Worm (Caenorhabditis elegans) whole organism, L1 larva: ENCODE results near the gene M03D4.4.
A peak's percentile ranks its signal among the peaks of the same experiment; 100 is the strongest.

Experiments used
- C34B4.2 ChIP-seq: sonication (generic microtip); optimal IDR thresholded peaks from 2 replicates; lab custom pipeline; 2017; ENCODE audit warnings: mild to moderate bottlenecking, missing genetic modification characterization, missing compliant biosample characterization
- F16B12.6 ChIP-seq: fragments of 150-350 bp; optimal IDR thresholded peaks from 2 replicates; lab custom pipeline; 2014; ENCODE audit warnings: missing biosample characterization, missing genetic modification characterization
- aly-2 ChIP-seq: fragments of 150-350 bp; optimal IDR thresholded peaks from 2 replicates; lab custom pipeline; 2014; ENCODE audit warnings: missing biosample characterization, missing genetic modification characterization
- ama-1 ChIP-seq: fragments of 150-350 bp; optimal IDR thresholded peaks from 2 replicates; lab custom pipeline; 2014
- blmp-1 ChIP-seq: fragments of 150-350 bp; optimal IDR thresholded peaks from 2 replicates; lab custom pipeline; 2014; ENCODE audit warnings: missing biosample characterization, missing genetic modification characterization
- ceh-63 ChIP-seq: fragments of 200-800 bp; sonication (Bioruptor generic); optimal IDR thresholded peaks from 2 replicates; lab custom pipeline; 2018; ENCODE audit warnings: mild to moderate bottlenecking, missing genetic modification characterization, missing compliant biosample characterization
- ceh-8 ChIP-seq: fragments of 200-800 bp; sonication (Bioruptor generic); optimal IDR thresholded peaks from 2 replicates; lab custom pipeline; 2018; ENCODE audit warnings: mild to moderate bottlenecking, missing genetic modification characterization, moderate library complexity, missing compliant biosample characterization
- ceh-88 ChIP-seq: fragments of 200-800 bp; sonication (Bioruptor generic); IDR thresholded peaks from 2 replicates; pipeline ENCODE4 v1.3.6; 2022; ENCODE audit warnings: missing genetic modification characterization, missing compliant biosample characterization
- ces-1 ChIP-seq: fragments of 150-350 bp; optimal IDR thresholded peaks from 2 replicates; lab custom pipeline; 2014; ENCODE audit warnings: missing biosample characterization, missing genetic modification reagents, missing genetic modification characterization
- dsc-1 ChIP-seq: sonication (generic microtip); optimal IDR thresholded peaks from 2 replicates; lab custom pipeline; 2016; ENCODE audit warnings: mild to moderate bottlenecking, missing genetic modification characterization, missing compliant biosample characterization
- egl-27 ChIP-seq, 2 experiments: fragments of 150-350 bp in 1 of 2; sonication (generic microtip); optimal IDR thresholded peaks; 3 replicates each; lab custom pipeline; 2017 to 2018; ENCODE audit warnings: missing biosample characterization in 2 of 2, missing genetic modification characterization in 2 of 2, missing genetic modification reagents in 2 of 2
- fkh-10 ChIP-seq: sonication (generic microtip); optimal IDR thresholded peaks from 2 replicates; lab custom pipeline; 2017; ENCODE audit warnings: missing biosample characterization, missing genetic modification reagents, missing genetic modification characterization
- fkh-4 ChIP-seq: sonication (generic microtip); optimal IDR thresholded peaks from 2 replicates; lab custom pipeline; 2016; ENCODE audit warnings: missing compliant biosample characterization, missing genetic modification characterization, borderline replicate concordance
- fkh-8 ChIP-seq: sonication (generic microtip); optimal IDR thresholded peaks from 2 replicates; lab custom pipeline; 2016; ENCODE audit warnings: mild to moderate bottlenecking, missing genetic modification characterization, missing compliant biosample characterization
- fos-1 ChIP-seq: fragments of 150-350 bp; optimal IDR thresholded peaks from 2 replicates; lab custom pipeline; 2014; ENCODE audit warnings: missing biosample characterization, missing genetic modification characterization
- grh-1 ChIP-seq: fragments of 200-800 bp; sonication (Bioruptor generic); IDR thresholded peaks from 2 replicates; pipeline ENCODE4 v1.3.6; 2022; ENCODE audit warnings: missing genetic modification reagents, missing genetic modification characterization, missing compliant biosample characterization
- jun-1 ChIP-seq: fragments of 150-350 bp; optimal IDR thresholded peaks from 2 replicates; lab custom pipeline; 2014; ENCODE audit warnings: missing biosample characterization, missing genetic modification reagents, missing genetic modification characterization
- lin-14 ChIP-seq: fragments of 200-800 bp; sonication (Bioruptor generic); optimal IDR thresholded peaks from 2 replicates; lab custom pipeline; 2018; ENCODE audit warnings: mild to moderate bottlenecking, missing genetic modification characterization, moderate library complexity, missing compliant biosample characterization
- lsy-2 ChIP-seq, 2 experiments: fragments of 150-350 bp; optimal IDR thresholded peaks; 2 replicates each; lab custom pipeline; 2014; ENCODE audit warnings: missing biosample characterization in 2 of 2, missing genetic modification characterization in 2 of 2
- nhr-12 ChIP-seq: sonication (generic microtip); optimal IDR thresholded peaks from 2 replicates; lab custom pipeline; 2017; ENCODE audit warnings: missing biosample characterization, missing genetic modification characterization
- nhr-19 ChIP-seq: fragments of 200-800 bp; sonication (Bioruptor generic); conservative IDR thresholded peaks from 2 replicates; pipeline ENCODE4 v1.3.6; 2022; ENCODE audit warnings: missing genetic modification characterization, missing compliant biosample characterization
- nhr-20 ChIP-seq: sonication (generic microtip); optimal IDR thresholded peaks from 2 replicates; lab custom pipeline; 2016; ENCODE audit warnings: mild to moderate bottlenecking, missing genetic modification characterization, missing compliant biosample characterization
- nhr-47 ChIP-seq: sonication (generic microtip); optimal IDR thresholded peaks from 2 replicates; lab custom pipeline; 2016; ENCODE audit warnings: mild to moderate bottlenecking, missing genetic modification characterization, moderate library complexity, missing compliant biosample characterization
- nhr-71 ChIP-seq: sonication (generic microtip); optimal IDR thresholded peaks from 2 replicates; lab custom pipeline; 2016; ENCODE audit warnings: mild to moderate bottlenecking, missing genetic modification characterization, moderate library complexity, missing compliant biosample characterization
- nhr-77 ChIP-seq: fragments of 150-350 bp; optimal IDR thresholded peaks from 2 replicates; lab custom pipeline; 2014; ENCODE audit warnings: missing biosample characterization, missing genetic modification characterization
- nhr-84 ChIP-seq: sonication (generic microtip); optimal IDR thresholded peaks from 2 replicates; lab custom pipeline; 2017; ENCODE audit warnings: missing biosample characterization, missing genetic modification characterization
- nhr-90 ChIP-seq: sonication (generic microtip); optimal IDR thresholded peaks from 2 replicates; lab custom pipeline; 2016; ENCODE audit warnings: mild to moderate bottlenecking, missing genetic modification characterization, missing compliant biosample characterization; ENCODE audit not compliant: poor library complexity
- pag-3 ChIP-seq: sonication (generic microtip); optimal IDR thresholded peaks from 2 replicates; lab custom pipeline; 2017; ENCODE audit warnings: missing genetic modification characterization, mild to moderate bottlenecking, missing compliant biosample characterization, antibody characterized with exemption, borderline replicate concordance; ENCODE audit not compliant: insufficient read depth
- pax-3 ChIP-seq: fragments of 200-800 bp; sonication (Bioruptor generic); optimal IDR thresholded peaks from 2 replicates; lab custom pipeline; 2018; ENCODE audit warnings: mild to moderate bottlenecking, missing genetic modification characterization, moderate library complexity, missing compliant biosample characterization
- pqm-1 ChIP-seq: sonication (generic microtip); optimal IDR thresholded peaks from 3 replicates; lab custom pipeline; 2017; ENCODE audit warnings: missing biosample characterization, missing genetic modification characterization
- rnt-1 ChIP-seq: sonication (generic microtip); optimal IDR thresholded peaks from 2 replicates; lab custom pipeline; 2016; ENCODE audit warnings: mild to moderate bottlenecking, missing genetic modification characterization, moderate library complexity, missing compliant biosample characterization
- snpc-4 ChIP-seq: fragments of 150-350 bp; optimal IDR thresholded peaks from 2 replicates; lab custom pipeline; 2014; ENCODE audit warnings: missing biosample characterization, missing genetic modification characterization
- snu-23 ChIP-seq: sonication (generic microtip); optimal IDR thresholded peaks from 2 replicates; lab custom pipeline; 2016; ENCODE audit warnings: missing genetic modification characterization, missing compliant biosample characterization
- sptf-1 ChIP-seq: fragments of 150-350 bp; optimal IDR thresholded peaks from 2 replicates; lab custom pipeline; 2014; ENCODE audit warnings: missing biosample characterization, missing genetic modification characterization
- sup-37 ChIP-seq: fragments of 200-800 bp; sonication (Bioruptor generic); optimal IDR thresholded peaks from 2 replicates; lab custom pipeline; 2018; ENCODE audit warnings: mild to moderate bottlenecking, missing genetic modification characterization, missing compliant biosample characterization
- tbx-2 ChIP-seq: sonication (generic microtip); optimal IDR thresholded peaks from 2 replicates; lab custom pipeline; 2016; ENCODE audit warnings: missing genetic modification characterization, missing compliant biosample characterization
- tlp-1 ChIP-seq: fragments of 150-350 bp; optimal IDR thresholded peaks from 2 replicates; lab custom pipeline; 2014; ENCODE audit warnings: missing biosample characterization, missing genetic modification characterization
- unc-130 ChIP-seq: fragments of 150-350 bp; optimal IDR thresholded peaks from 2 replicates; lab custom pipeline; 2017; ENCODE audit warnings: missing biosample characterization, missing genetic modification characterization, inconsistent platforms
- unc-30 ChIP-seq: sonication (generic microtip); optimal IDR thresholded peaks from 2 replicates; lab custom pipeline; 2017; ENCODE audit warnings: missing biosample characterization, missing genetic modification characterization
- unc-62 ChIP-seq: fragments of 150-350 bp; optimal IDR thresholded peaks from 2 replicates; lab custom pipeline; 2014; ENCODE audit warnings: missing biosample characterization, missing genetic modification reagents, missing genetic modification characterization
- vab-15 ChIP-seq: sonication (generic microtip); optimal IDR thresholded peaks from 2 replicates; lab custom pipeline; 2017; ENCODE audit warnings: missing genotype, mild to moderate bottlenecking, missing genetic modification characterization, missing compliant biosample characterization
- zag-1 ChIP-seq: fragments of 150-350 bp; optimal IDR thresholded peaks from 2 replicates; lab custom pipeline; 2014; ENCODE audit warnings: missing biosample characterization, missing genetic modification characterization
- zip-4 ChIP-seq: fragments of 200-800 bp; sonication (Bioruptor generic); optimal IDR thresholded peaks from 2 replicates; lab custom pipeline; 2018; ENCODE audit warnings: mild to moderate bottlenecking, missing genetic modification characterization, moderate library complexity, missing compliant biosample characterization
- ztf-4 ChIP-seq: fragments of 150-350 bp; optimal IDR thresholded peaks from 2 replicates; lab custom pipeline; 2014; ENCODE audit warnings: missing biosample characterization, missing genetic modification characterization

M03D4.4 gene

DNA sequence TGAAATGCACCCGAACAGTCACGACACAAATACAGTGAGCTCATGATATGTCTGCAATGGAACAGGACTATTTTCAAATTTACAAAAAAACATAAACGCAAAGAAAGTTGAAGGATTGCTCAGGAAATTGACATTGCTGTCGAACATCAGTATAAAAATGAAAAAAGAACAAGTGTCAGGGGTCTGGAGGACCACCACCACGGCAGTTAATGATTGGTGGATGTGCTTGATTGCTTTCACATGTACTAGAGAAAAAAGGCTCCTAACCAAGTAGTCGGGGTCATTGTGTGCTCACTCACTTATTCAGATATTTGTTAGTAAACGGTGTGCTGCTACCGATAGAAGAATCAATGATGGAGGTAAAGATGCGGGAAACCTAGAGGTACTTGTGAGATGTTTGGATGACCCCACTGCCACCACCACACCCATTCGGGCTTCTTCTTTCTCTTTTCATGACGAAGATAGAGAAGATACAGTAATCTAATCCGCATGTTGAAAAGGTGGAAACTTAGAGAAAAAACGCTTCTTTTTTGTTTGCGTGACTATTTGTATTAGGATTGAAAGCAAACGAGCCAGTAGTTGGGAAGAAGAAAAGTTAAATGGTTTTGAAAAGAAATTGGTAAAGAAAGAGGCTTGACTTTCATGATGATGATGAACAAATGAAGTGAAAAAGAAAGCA lies at the start of gene M03D4.4:
M03D4.4 (minus strand) TSS at position 51 of the 679 bp plus-strand sequence.
- TF ChIP-seq nhr-77 (tag; lab: Kevin White, UChicago), result peak; percentile 66
- no peak for TF ChIP-seq pqm-1
- no peak for TF ChIP-seq unc-62
- peak; percentile 8 for TF ChIP-seq tbx-2 (tag; lab: Kevin White, UChicago)
- no peak for TF ChIP-seq zag-1 (tag; lab: Kevin White, UChicago)
- TF ChIP-seq zip-4 (GFP tag; lab: Kevin White, UChicago), result no peak
- TF ChIP-seq nhr-47, result no peak
- peak; percentile 21 for TF ChIP-seq dsc-1 (tag; lab: Kevin White, UChicago)
- peak in 1 of 2 experiments; percentile 55 for TF ChIP-seq lsy-2 (tag; optimal IDR thresholded peaks at IDR 0.05; lab: Kevin White, UChicago)
- TF ChIP-seq, all 84 proteins: peak for 4

DNA sequence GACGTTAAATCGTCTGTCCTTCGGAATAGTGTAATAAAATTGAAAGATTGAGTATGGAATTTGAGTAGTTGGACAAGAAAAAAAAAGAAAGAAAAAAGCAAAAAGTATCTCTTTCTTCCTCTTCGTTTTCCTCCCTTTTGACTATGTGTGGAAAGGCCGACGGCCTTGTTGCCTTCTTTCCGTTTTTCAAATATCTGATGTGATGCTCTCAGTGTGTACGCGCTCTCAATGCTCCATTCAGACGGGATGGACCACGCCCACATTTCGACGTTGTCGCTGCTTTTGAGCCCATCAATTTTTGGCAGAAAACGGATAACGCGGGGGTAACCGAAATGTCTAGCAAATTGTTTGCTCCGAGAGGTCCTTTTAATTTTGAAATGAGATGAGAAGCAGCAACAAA lies 45.9 kb upstream of the M03D4.4 start:
- TF ChIP-seq C34B4.2 (tag; lab: Kevin White, UChicago) (no peak), ceh-88 (no peak), nhr-20 (tag; lab: Kevin White, UChicago) (no peak), fkh-10 (GFP tag; lab: Kevin White, UChicago) (peak; percentile 68), lin-14 (GFP tag; lab: Kevin White, UChicago) (peak; percentile 53), jun-1 (tag; lab: Kevin White, UChicago) (no peak)

DNA sequence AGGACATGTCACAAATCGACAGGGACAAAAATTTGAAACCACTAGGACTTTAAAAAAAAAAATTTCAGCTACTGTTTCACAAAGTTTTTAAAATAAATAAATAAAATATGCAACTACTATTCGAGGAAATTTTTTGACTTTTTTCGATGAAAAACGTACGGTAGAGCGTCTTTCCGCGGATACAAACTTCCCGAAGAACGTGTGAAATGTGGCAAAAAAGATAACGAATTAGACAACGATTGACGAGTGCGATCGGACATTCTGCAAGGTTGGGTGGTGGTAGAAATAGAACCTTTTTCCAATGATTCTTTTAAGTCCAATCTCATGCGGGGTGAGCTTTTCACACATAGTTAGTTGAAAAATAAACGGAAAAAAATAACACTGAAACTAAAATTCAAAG lies 38.7 kb upstream of the M03D4.4 start:
- TF ChIP-seq pqm-1 (no peak), nhr-20 (tag; lab: Kevin White, UChicago) (no peak), aly-2 (tag; lab: Kevin White, UChicago) (no peak), rnt-1 (tag; lab: Kevin White, UChicago) (no peak), fkh-8 (tag; lab: Kevin White, UChicago) (no peak), ceh-63 (GFP tag; lab: Kevin White, UChicago) (no peak), unc-30 (tag; lab: Kevin White, UChicago) (no peak), F16B12.6 (tag; lab: Kevin White, UChicago) (no peak), nhr-84 (tag; lab: Kevin White, UChicago) (no peak)

DNA sequence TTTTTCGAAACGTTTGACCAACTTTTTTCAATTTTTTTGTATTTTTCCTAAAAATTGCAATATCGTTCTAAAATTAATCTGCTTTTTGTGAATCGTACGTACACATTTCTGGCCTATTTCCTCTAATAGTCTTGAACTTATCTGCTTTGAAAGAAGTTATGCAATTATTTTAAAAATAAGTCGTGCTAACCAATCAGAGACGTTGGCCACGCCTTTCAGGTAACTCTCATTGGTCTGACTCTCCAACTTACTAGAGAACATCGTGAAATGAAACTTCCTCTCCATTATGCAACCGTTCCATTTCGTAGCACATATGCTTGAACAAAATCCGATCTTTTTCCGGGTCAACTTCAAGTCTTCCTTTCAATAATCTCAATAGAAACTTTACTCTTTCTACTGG lies 32.5 kb upstream of the M03D4.4 start:
- TF ChIP-seq jun-1 (tag; lab: Kevin White, UChicago) (no peak), nhr-47 (no peak), ama-1 (lab: Kevin White, UChicago) (no peak), tlp-1 (tag; lab: Kevin White, UChicago) (no peak), ces-1 (GFP tag; lab: Kevin White, UChicago) (no peak), sup-37 (no peak), snu-23 (no peak), ceh-8 (GFP tag; lab: Kevin White, UChicago) (no peak), pag-3 (tag; lab: Kevin White, UChicago) (no peak), unc-130 (tag; lab: Kevin White, UChicago) (no peak), ceh-88 (no peak), fkh-4 (tag; lab: Kevin White, UChicago) (no peak), snpc-4 (tag; lab: Kevin White, UChicago) (no peak)

DNA sequence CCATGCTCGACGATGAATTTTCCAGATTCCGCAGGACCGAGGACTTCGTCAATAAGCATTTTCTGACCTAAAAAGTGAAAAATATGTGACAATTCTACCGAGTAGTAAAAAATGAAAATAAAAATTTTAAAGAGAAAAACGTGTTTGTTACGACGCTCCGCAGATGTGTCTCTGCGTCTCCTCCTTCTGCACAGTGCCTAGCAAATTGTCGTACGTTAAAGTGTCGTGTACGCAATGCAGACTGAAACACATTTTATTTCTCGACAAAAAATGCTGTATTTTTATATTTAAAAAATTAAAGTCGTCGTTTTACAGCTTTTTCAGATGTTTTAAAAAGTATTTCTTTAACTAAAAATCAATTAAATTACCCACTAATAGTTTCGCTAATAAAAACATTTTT lies 29.7 kb upstream of the M03D4.4 start, which contains the start of gene C11D2.4:
C11D2.4 (minus strand) TSS at position 128 of the 400 bp plus-strand sequence.
- no peak for TF ChIP-seq pax-3
- no peak for TF ChIP-seq blmp-1 (tag; lab: Kevin White, UChicago)
- no peak for TF ChIP-seq egl-27 (tag; optimal IDR thresholded peaks at IDR 0.05; lab: Kevin White, UChicago)
- no peak for TF ChIP-seq nhr-12 (tag; lab: Kevin White, UChicago)
- TF ChIP-seq rnt-1 (tag; lab: Kevin White, UChicago), result peak; percentile 56
- peak; percentile 55 for TF ChIP-seq snpc-4 (tag; lab: Kevin White, UChicago)
- TF ChIP-seq ama-1 (lab: Kevin White, UChicago), result no peak
- no peak for TF ChIP-seq sptf-1 (tag; lab: Kevin White, UChicago)
- no peak for TF ChIP-seq vab-15 (tag; lab: Kevin White, UChicago)
- TF ChIP-seq nhr-71 (tag; lab: Kevin White, UChicago), result peak; percentile 71
- TF ChIP-seq fos-1 (tag; lab: Kevin White, UChicago), result no peak
- no peak for TF ChIP-seq nhr-77 (tag; lab: Kevin White, UChicago)
- TF ChIP-seq nhr-19 (GFP tag; lab: Robert Waterston, UW), result peak; percentile 51; the same call in 1 of the 2 replicates
- no peak for TF ChIP-seq ceh-8 (GFP tag; lab: Kevin White, UChicago)
- peak; percentile 52 for TF ChIP-seq grh-1 (GFP tag; lab: Robert Waterston, UW)
- no peak for TF ChIP-seq ztf-4 (tag; lab: Kevin White, UChicago)
- no peak for TF ChIP-seq C34B4.2 (tag; lab: Kevin White, UChicago)
- peak; percentile 37 for TF ChIP-seq nhr-90
- TF ChIP-seq dsc-1 (tag; lab: Kevin White, UChicago), result peak; percentile 75
